Worm (Caenorhabditis elegans) whole organism, mixed stage, embryonic: ENCODE data around the gene Y67D8C.9.

ENCODE experiments used
- ceh-39 ChIP-seq: fragments of 150-350 bp; optimal IDR thresholded peaks from 2 replicates; lab custom pipeline; 2014; ENCODE audit warnings: missing biosample characterization, missing genetic modification characterization
- ceh-83 ChIP-seq: fragments of 200-800 bp; sonication (Bioruptor generic); optimal IDR thresholded peaks from 2 replicates; lab custom pipeline; 2018; ENCODE audit warnings: mild to moderate bottlenecking, missing genetic modification characterization, missing compliant biosample characterization
- ces-1 ChIP-seq: fragments of 150-350 bp; optimal IDR thresholded peaks from 2 replicates; lab custom pipeline; 2014; ENCODE audit warnings: missing biosample characterization, missing genetic modification reagents, missing genetic modification characterization
- cnd-1 ChIP-seq: fragments of 200-800 bp; sonication (Bioruptor generic); optimal IDR thresholded peaks from 2 replicates; lab custom pipeline; 2018; ENCODE audit warnings: mild to moderate bottlenecking, missing genetic modification characterization, missing compliant biosample characterization
- drap-1 ChIP-seq: fragments of 200-800 bp; sonication (Bioruptor generic); optimal IDR thresholded peaks from 3 replicates; lab custom pipeline; 2018; ENCODE audit warnings: mild to moderate bottlenecking, missing genetic modification characterization, missing compliant biosample characterization
- elt-1 ChIP-seq: sonication (generic microtip); optimal IDR thresholded peaks from 2 replicates; lab custom pipeline; 2017; ENCODE audit warnings: missing genetic modification characterization, mild to moderate bottlenecking, missing compliant biosample characterization, antibody characterized with exemption, moderate library complexity, borderline replicate concordance; ENCODE audit not compliant: insufficient read depth
- elt-3 ChIP-seq: fragments of 150-350 bp; optimal IDR thresholded peaks from 2 replicates; lab custom pipeline; 2014; ENCODE audit warnings: missing biosample characterization, missing genetic modification characterization
- flh-1 ChIP-seq: fragments of 200-800 bp; sonication (Bioruptor generic); optimal IDR thresholded peaks from 2 replicates; lab custom pipeline; 2018; ENCODE audit warnings: mild to moderate bottlenecking, missing genetic modification characterization, moderate library complexity, missing compliant biosample characterization
- ham-2 ChIP-seq: fragments of 200-800 bp; sonication (Bioruptor generic); optimal IDR thresholded peaks from 2 replicates; lab custom pipeline; 2018; ENCODE audit warnings: mild to moderate bottlenecking, missing genetic modification characterization, missing compliant biosample characterization
- hlh-1 ChIP-seq: fragments of 150-350 bp; optimal IDR thresholded peaks from 2 replicates; lab custom pipeline; 2014; ENCODE audit warnings: missing biosample characterization, missing genetic modification reagents, missing genetic modification characterization
- lin-32 ChIP-seq: fragments of 200-800 bp; sonication (Bioruptor generic); optimal IDR thresholded peaks from 2 replicates; lab custom pipeline; 2018; ENCODE audit warnings: mild to moderate bottlenecking, missing genetic modification characterization, missing compliant biosample characterization
- lsy-2 ChIP-seq: fragments of 150-350 bp; optimal IDR thresholded peaks from 2 replicates; lab custom pipeline; 2014; ENCODE audit warnings: missing biosample characterization, missing genetic modification characterization
- mep-1 ChIP-seq: fragments of 150-350 bp; optimal IDR thresholded peaks from 2 replicates; lab custom pipeline; 2017; ENCODE audit warnings: missing biosample characterization, missing genetic modification reagents, missing genetic modification characterization, inconsistent platforms
- mls-2 ChIP-seq: sonication (generic microtip); optimal IDR thresholded peaks from 2 replicates; lab custom pipeline; 2016; ENCODE audit warnings: mild to moderate bottlenecking, missing genetic modification characterization, moderate library complexity, missing compliant biosample characterization
- nhr-12 ChIP-seq: fragments of 150-350 bp; optimal IDR thresholded peaks from 2 replicates; lab custom pipeline; 2014; ENCODE audit warnings: missing biosample characterization, missing genetic modification characterization
- nhr-2 ChIP-seq: fragments of 150-350 bp; optimal IDR thresholded peaks from 2 replicates; lab custom pipeline; 2014; ENCODE audit warnings: missing biosample characterization, missing genetic modification characterization
- nhr-237 ChIP-seq: fragments of 150-350 bp; optimal IDR thresholded peaks from 2 replicates; lab custom pipeline; 2014; ENCODE audit warnings: missing biosample characterization, missing genetic modification characterization
- pha-4 ChIP-seq: fragments of 150-350 bp; optimal IDR thresholded peaks from 2 replicates; lab custom pipeline; 2018; ENCODE audit warnings: missing biosample characterization, missing genetic modification reagents, missing genetic modification characterization
- sem-2 ChIP-seq: fragments of 200-800 bp; sonication (Bioruptor generic); optimal IDR thresholded peaks from 2 replicates; lab custom pipeline; 2018; ENCODE audit warnings: mild to moderate bottlenecking, missing genetic modification characterization, missing compliant biosample characterization
- snpc-4 ChIP-seq: fragments of 150-350 bp; optimal IDR thresholded peaks from 2 replicates; lab custom pipeline; 2014; ENCODE audit warnings: missing biosample characterization, missing genetic modification characterization
- sptf-1 ChIP-seq: sonication (generic microtip); optimal IDR thresholded peaks from 2 replicates; lab custom pipeline; 2017; ENCODE audit warnings: mild to moderate bottlenecking, missing genetic modification characterization, moderate library complexity, missing compliant biosample characterization
- tbx-8 ChIP-seq: fragments of 200-800 bp; sonication (Bioruptor generic); optimal IDR thresholded peaks from 2 replicates; lab custom pipeline; 2018; ENCODE audit warnings: mild to moderate bottlenecking, missing genetic modification characterization, moderate library complexity, missing compliant biosample characterization
- unc-39 ChIP-seq: fragments of 150-350 bp; optimal IDR thresholded peaks from 2 replicates; lab custom pipeline; 2014; ENCODE audit warnings: missing biosample characterization, missing genetic modification characterization
- unc-62 ChIP-seq: fragments of 150-350 bp; optimal IDR thresholded peaks from 2 replicates; lab custom pipeline; 2014; ENCODE audit warnings: missing biosample characterization, missing genetic modification reagents, missing genetic modification characterization
- ztf-11 ChIP-seq: fragments of 150-350 bp; optimal IDR thresholded peaks from 2 replicates; lab custom pipeline; 2014; ENCODE audit warnings: missing biosample characterization, missing genetic modification characterization

Gene Y67D8C.9

DNA sequence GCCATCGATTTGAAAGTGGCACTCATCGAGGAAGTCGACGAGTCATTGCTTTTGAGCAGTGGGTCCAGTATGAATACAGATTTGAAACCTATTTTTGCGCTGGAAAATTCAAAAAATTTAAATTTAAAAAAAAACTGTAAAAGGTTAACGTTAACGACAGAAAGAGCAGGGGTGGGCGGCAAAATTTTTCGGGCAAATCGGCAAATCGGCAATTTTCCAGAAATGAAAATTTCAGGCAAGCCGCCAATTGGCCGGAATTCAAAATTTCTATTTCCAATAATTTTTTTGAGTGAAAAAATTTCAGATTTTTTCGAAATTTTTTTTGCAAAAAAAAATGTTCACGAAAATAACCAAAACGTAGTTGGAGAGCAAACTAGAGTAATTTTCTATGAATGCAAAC is at the start of gene Y67D8C.9:
Gene Y67D8C.9, minus strand, starts transcription at position 101 of the 400 bp plus-strand sequence.
- TF ChIP-seq tbx-8 (GFP tag; lab: Kevin White, UChicago) (no peak), unc-62 (GFP tag; lab: Kevin White, UChicago) (no peak), ceh-83 (no peak), nhr-2 (tag; lab: Kevin White, UChicago) (no peak), sem-2 (no peak), nhr-12 (no peak), mep-1 (no peak), snpc-4 (tag; lab: Kevin White, UChicago) (no peak), unc-39 (no peak), hlh-1 (tag; lab: Kevin White, UChicago) (no peak), elt-3 (tag; lab: Kevin White, UChicago) (no peak), ceh-39 (tag; lab: Kevin White, UChicago) (no peak), lsy-2 (tag; lab: Kevin White, UChicago) (no peak), lin-32 (no peak), flh-1 (GFP tag; lab: Kevin White, UChicago) (no peak), ham-2 (GFP tag; lab: Kevin White, UChicago) (no peak), pha-4 (tag; lab: Kevin White, UChicago) (no peak), ztf-11 (tag; lab: Kevin White, UChicago) (no peak), mls-2 (tag; lab: Kevin White, UChicago) (no peak)

DNA sequence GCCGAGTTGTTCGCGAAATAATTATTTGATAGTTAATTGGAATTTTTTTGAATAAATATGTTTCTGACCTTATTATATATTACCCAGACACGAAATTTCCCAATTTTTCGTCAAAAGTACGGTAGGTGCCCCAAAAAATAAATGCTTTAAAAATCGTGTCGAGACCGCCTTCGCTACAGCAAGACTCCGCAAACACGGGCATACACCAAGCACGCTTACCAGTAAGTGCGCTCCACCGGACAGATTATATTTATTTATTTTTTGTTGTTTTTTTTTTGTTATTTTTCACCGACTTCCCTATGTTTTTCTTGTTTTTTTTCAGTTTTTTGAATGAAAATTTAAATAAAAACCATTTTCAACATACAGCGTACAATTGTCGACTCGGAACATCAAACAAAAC is 49.8 kb upstream of the Y67D8C.9 start:
- TF ChIP-seq mep-1 (peak; percentile 40), nhr-237 (tag; lab: Kevin White, UChicago) (no peak)

DNA sequence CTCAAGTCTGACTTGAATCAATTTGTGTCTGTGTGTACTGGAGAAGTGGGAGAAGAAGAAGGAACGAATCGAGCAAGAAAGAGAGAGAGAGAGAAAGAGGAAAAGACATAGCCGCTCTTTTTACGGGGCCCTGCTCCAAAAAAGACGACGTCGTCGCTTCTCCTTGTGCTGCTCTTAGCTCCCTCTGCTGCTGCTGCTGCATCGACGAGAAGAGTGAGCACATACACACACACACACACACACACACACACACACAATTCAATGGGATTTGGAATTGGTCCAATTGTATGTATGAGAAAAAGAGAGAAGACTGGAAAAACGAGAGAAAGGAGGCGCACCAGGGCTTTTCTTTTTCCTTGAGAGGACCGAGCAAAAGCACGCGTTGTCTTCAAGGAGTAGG is 48.3 kb upstream of the Y67D8C.9 start:
- TF ChIP-seq ces-1 (peak; percentile 85), nhr-2 (tag; lab: Kevin White, UChicago) (no peak), mls-2 (tag; lab: Kevin White, UChicago) (peak; percentile 18)

DNA sequence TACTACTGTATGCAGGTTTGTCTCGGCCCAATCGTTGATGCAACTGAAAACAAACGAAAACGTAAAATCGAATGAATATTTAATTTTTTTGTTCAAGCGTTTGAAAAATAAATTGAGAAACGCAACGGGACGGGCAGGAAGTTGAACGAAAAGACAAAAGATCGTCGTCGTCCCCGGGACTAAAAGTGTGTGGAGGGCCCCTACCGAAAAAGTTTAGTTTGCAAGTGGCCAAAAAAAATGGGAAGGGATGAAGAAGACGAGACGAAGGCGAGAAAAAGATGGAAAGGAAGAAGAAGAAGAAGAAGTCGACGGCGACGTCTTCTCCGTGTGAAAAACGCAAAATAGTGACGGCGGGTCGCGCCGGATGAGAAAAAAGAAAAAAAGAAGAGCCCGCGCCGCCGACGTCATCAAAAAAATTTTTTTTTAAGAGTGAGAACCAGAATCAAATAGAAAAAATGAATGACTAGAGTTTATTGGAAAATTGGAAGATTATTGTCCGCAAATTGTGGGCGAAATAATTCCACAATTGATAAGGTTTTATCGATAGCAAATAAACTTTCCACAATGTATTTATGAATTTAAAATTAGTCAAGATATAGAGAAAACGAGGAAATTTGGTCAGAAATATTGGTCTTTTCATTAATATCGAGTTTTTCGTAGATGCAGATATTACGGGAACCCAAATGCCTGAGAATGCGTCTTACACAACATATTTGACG is 46.5 kb upstream of the Y67D8C.9 start, which contains the start of gene mca-3:
Gene mca-3, minus strand, starts transcription at position 51 of the 719 bp plus-strand sequence.
- TF ChIP-seq ces-1 (no peak), nhr-2 (tag; lab: Kevin White, UChicago) (no peak), ceh-83 (no peak), sptf-1 (tag; lab: Kevin White, UChicago) (no peak), elt-3 (tag; lab: Kevin White, UChicago) (no peak), drap-1 (GFP tag; lab: Kevin White, UChicago) (no peak), nhr-237 (tag; lab: Kevin White, UChicago) (no peak), flh-1 (GFP tag; lab: Kevin White, UChicago) (no peak), ham-2 (GFP tag; lab: Kevin White, UChicago) (no peak), cnd-1 (tag; lab: Kevin White, UChicago) (no peak), tbx-8 (GFP tag; lab: Kevin White, UChicago) (no peak), pha-4 (tag; lab: Kevin White, UChicago) (no peak), sem-2 (no peak), elt-1 (no peak)

DNA sequence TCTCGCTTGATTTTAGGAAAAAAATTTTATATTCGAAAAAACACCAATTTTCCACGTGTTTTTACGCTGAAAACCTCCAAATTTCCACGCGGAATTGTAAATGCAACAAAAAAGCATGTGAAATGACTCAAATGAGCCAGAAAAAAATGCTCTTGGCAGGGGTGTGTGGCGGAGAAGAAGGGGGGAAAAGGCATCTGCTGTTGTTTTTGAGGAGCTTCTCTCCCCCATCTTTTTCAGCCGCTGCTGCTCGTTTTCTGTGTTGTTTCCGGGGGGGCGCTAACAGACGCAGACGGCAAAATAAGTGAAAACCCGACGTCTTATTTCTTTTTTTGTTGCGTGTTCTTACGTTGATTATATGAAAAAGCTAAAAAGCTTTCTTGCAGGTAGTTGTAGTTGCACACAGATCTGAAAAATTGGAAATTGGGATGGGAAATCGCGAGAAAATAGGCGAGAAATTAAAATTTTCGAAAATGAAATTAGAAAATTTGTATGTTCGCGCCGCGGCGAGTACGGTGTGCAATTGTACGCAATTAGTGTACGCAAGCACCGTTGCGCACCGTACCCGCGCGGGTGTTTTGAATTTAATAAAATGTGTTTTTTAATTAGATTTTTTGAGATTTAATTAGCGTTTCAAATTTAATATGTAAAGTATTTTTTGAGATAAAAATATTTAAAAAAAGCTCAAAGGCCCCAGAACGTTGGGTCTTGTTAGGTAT is 45.3 kb upstream of the Y67D8C.9 start:
- TF ChIP-seq tbx-8 (GFP tag; lab: Kevin White, UChicago) (no peak), hlh-1 (tag; lab: Kevin White, UChicago) (peak; percentile 13), lsy-2 (tag; lab: Kevin White, UChicago) (peak; percentile 57), unc-39 (no peak)

DNA sequence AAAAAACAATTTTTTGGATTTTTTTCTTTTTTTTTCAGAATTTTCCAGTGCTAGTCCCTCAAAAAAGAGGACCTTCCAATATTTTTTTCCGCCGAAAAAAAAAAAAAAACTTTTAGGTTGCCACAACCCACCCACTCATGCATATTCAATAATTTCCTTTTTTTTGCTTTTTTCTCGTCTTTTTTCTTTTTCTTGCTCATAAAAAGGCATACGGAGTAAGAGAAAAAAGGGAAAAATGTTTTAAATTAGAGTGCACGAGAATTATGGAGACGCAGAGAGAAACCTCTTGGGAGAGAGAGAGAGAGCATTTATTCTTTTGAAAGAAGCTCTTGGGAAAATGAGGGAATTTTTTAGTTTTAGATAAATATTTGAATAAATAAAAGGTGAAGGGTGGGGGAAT is 41.3 kb upstream of the Y67D8C.9 start:
- no peak for TF ChIP-seq nhr-237 (tag; lab: Kevin White, UChicago)
- no peak for TF ChIP-seq snpc-4 (tag; lab: Kevin White, UChicago)
- peak; percentile 72 for TF ChIP-seq ces-1
- TF ChIP-seq mls-2 (tag; lab: Kevin White, UChicago): no peak
- TF ChIP-seq elt-3 (tag; lab: Kevin White, UChicago): no peak
- no peak for TF ChIP-seq hlh-1 (tag; lab: Kevin White, UChicago)
- no peak for TF ChIP-seq flh-1 (GFP tag; lab: Kevin White, UChicago)
